Fruit fly (Drosophila melanogaster) whole organism, wandering third instar larva: ENCODE measurements around the gene CG42688.

ENCODE experiments used
- Abd-B ChIP-seq: fragments of >200 bp; optimal IDR thresholded peaks from 2 replicates; lab custom pipeline; 2017; ENCODE audit warnings: missing biosample characterization, missing genetic modification characterization
- CG32264 ChIP-seq: fragments of 200-800 bp; sonication (Bioruptor generic); optimal IDR thresholded peaks from 2 replicates; lab custom pipeline; 2016; ENCODE audit warnings: missing biosample characterization, missing genetic modification characterization
- CG9705 ChIP-seq: fragments of 200-800 bp; sonication (Bioruptor generic); optimal IDR thresholded peaks from 2 replicates; lab custom pipeline; 2018; ENCODE audit warnings: missing biosample characterization, mild to moderate bottlenecking, missing genetic modification characterization
- Dfd ChIP-seq: fragments of >200 bp; optimal IDR thresholded peaks from 2 replicates; lab custom pipeline; 2017; ENCODE audit warnings: missing biosample characterization, missing genetic modification characterization
- Dif ChIP-seq: fragments of 200-275, 200-300 bp; sonication (Bioruptor generic); optimal IDR thresholded peaks from 2 replicates; lab custom pipeline; 2018; ENCODE audit warnings: missing biosample characterization, missing genetic modification characterization; ENCODE audit not compliant: partially characterized antibody
- GATAd ChIP-seq: sonication (Bioruptor generic); optimal IDR thresholded peaks from 2 replicates; lab custom pipeline; 2016; ENCODE audit warnings: missing biosample characterization, missing genetic modification characterization
- HLH106 ChIP-seq: fragments of 200-800 bp; optimal IDR thresholded peaks from 3 replicates; lab custom pipeline; 2019; ENCODE audit warnings: missing biosample characterization, mild to moderate bottlenecking, missing genetic modification characterization, moderate library complexity
- Hnf4 ChIP-seq: fragments of 200-800 bp; sonication (Bioruptor generic); optimal IDR thresholded peaks from 2 replicates; lab custom pipeline; 2016; ENCODE audit warnings: missing biosample characterization, mild to moderate bottlenecking, missing genetic modification characterization
- Hr78 ChIP-seq: fragments of >200 bp; optimal IDR thresholded peaks from 2 replicates; lab custom pipeline; 2017; ENCODE audit warnings: missing biosample characterization, missing genetic modification characterization
- Hr83 ChIP-seq: fragments of 200-300 bp; sonication (Bioruptor generic); optimal IDR thresholded peaks from 2 replicates; lab custom pipeline; 2016; ENCODE audit warnings: missing biosample characterization, mild to moderate bottlenecking, missing genetic modification characterization, moderate library complexity; ENCODE audit not compliant: poor library complexity, severe bottlenecking
- Jra ChIP-seq: sonication (Bioruptor generic); optimal IDR thresholded peaks from 2 replicates; lab custom pipeline; 2016; ENCODE audit warnings: missing biosample characterization, missing genetic modification characterization
- Mio ChIP-seq: sonication (Bioruptor generic); optimal IDR thresholded peaks from 2 replicates; lab custom pipeline; 2016; ENCODE audit warnings: missing biosample characterization, missing genetic modification characterization
- Myc ChIP-seq: fragments of >200 bp; optimal IDR thresholded peaks from 2 replicates; lab custom pipeline; 2017
- N ChIP-seq: fragments of >200 bp; optimal IDR thresholded peaks from 2 replicates; lab custom pipeline; 2018; ENCODE audit warnings: missing biosample characterization, missing external identifiers, missing genetic modification characterization
- OdsH ChIP-seq: fragments of 200-800 bp; sonication (Bioruptor generic); optimal IDR thresholded peaks from 2 replicates; lab custom pipeline; 2016; ENCODE audit warnings: missing biosample characterization, mild to moderate bottlenecking, missing genetic modification characterization
- Rel ChIP-seq, 2 experiments: fragments of 200-800 bp; sonication (Bioruptor generic) in 1 of 2; optimal IDR thresholded peaks; 2 replicates in 1 of 2; 3 replicates in 1 of 2; lab custom pipeline; 2016 to 2019; ENCODE audit warnings: mild to moderate bottlenecking in 2 of 2, missing biosample characterization in 2 of 2, missing genetic modification characterization in 2 of 2, moderate library complexity in 1 of 2
- Sp1 ChIP-seq: fragments of 200-800 bp; sonication (Bioruptor generic); optimal IDR thresholded peaks from 3 replicates; lab custom pipeline; 2019; ENCODE audit warnings: missing biosample characterization, mild to moderate bottlenecking, missing genetic modification characterization, moderate library complexity
- Vsx2 ChIP-seq: fragments of 200-300, 225-300 bp; sonication (Bioruptor generic); optimal IDR thresholded peaks from 2 replicates; lab custom pipeline; 2018; ENCODE audit warnings: missing biosample characterization, missing genetic modification characterization; ENCODE audit not compliant: partially characterized antibody
- br ChIP-seq: fragments of 200-800 bp; sonication (Bioruptor generic); optimal IDR thresholded peaks from 2 replicates; lab custom pipeline; 2016; ENCODE audit warnings: missing biosample characterization, missing genetic modification characterization
- brk ChIP-seq: fragments of 200-800 bp; sonication (Bioruptor generic); optimal IDR thresholded peaks from 2 replicates; lab custom pipeline; 2016; ENCODE audit warnings: missing biosample characterization, mild to moderate bottlenecking, missing genetic modification characterization
- dl ChIP-seq, 2 experiments: fragments of 175-275, 200-275 bp in 1 of 2; fragments of 200-275 bp in 1 of 2; sonication (Bioruptor generic); optimal IDR thresholded peaks; lab custom pipeline; 2018; ENCODE audit warnings: mild to moderate bottlenecking in 2 of 2, missing biosample characterization in 2 of 2, missing genetic modification characterization in 2 of 2, moderate library complexity in 2 of 2; ENCODE audit not compliant: partially characterized antibody in 2 of 2, insufficient read depth in 1 of 2
- dmrt93B ChIP-seq: fragments of 200-800 bp; sonication (Bioruptor generic); optimal IDR thresholded peaks from 2 replicates; lab custom pipeline; 2018; ENCODE audit warnings: missing biosample characterization, mild to moderate bottlenecking, missing genetic modification characterization
- dsf ChIP-seq: sonication (Bioruptor generic); optimal IDR thresholded peaks from 2 replicates; lab custom pipeline; 2016; ENCODE audit warnings: missing biosample characterization, missing genetic modification characterization, borderline replicate concordance
- ey ChIP-seq: fragments of 200-800 bp; sonication (Bioruptor generic); optimal IDR thresholded peaks from 2 replicates; lab custom pipeline; 2016; ENCODE audit warnings: missing biosample characterization, missing genetic modification characterization
- foxo ChIP-seq, 2 experiments: fragments of 200-800 bp; sonication (Bioruptor generic); optimal IDR thresholded peaks; 2 replicates in 1 of 2; 3 replicates in 1 of 2; lab custom pipeline; 2016 to 2017; ENCODE audit warnings: missing biosample characterization in 2 of 2, missing genetic modification characterization in 2 of 2
- fru ChIP-seq: fragments of 200-800 bp; sonication (Bioruptor generic); optimal IDR thresholded peaks from 3 replicates; lab custom pipeline; 2016; ENCODE audit warnings: missing biosample characterization, mild to moderate bottlenecking, missing genetic modification characterization
- h ChIP-seq: fragments of 200-800 bp; sonication (Bioruptor generic); optimal IDR thresholded peaks from 3 replicates; lab custom pipeline; 2016; ENCODE audit warnings: missing biosample characterization, mild to moderate bottlenecking, missing genetic modification characterization
- jim ChIP-seq: fragments of 175-275, 200-325 bp; sonication (Bioruptor generic); optimal IDR thresholded peaks from 2 replicates; lab custom pipeline; 2016; ENCODE audit warnings: missing biosample characterization, mild to moderate bottlenecking, missing genetic modification characterization
- lola ChIP-seq: fragments of >200 bp; optimal IDR thresholded peaks from 2 replicates; lab custom pipeline; 2017; ENCODE audit warnings: missing biosample characterization, missing genetic modification characterization
- pan ChIP-seq: fragments of >200 bp; optimal IDR thresholded peaks from 2 replicates; lab custom pipeline; 2017
- psq ChIP-seq: fragments of 200-800 bp; sonication (Bioruptor generic); optimal IDR thresholded peaks from 3 replicates; lab custom pipeline; 2017; ENCODE audit warnings: missing biosample characterization, mild to moderate bottlenecking, missing genetic modification characterization, moderate library complexity
- rgr ChIP-seq: fragments of 200-800 bp; sonication (Bioruptor generic); optimal IDR thresholded peaks from 3 replicates; lab custom pipeline; 2016; ENCODE audit warnings: missing biosample characterization, mild to moderate bottlenecking, missing genetic modification characterization
- sage ChIP-seq: fragments of 200-800 bp; sonication (Bioruptor generic); optimal IDR thresholded peaks from 2 replicates; lab custom pipeline; 2016; ENCODE audit warnings: missing biosample characterization, mild to moderate bottlenecking, missing genetic modification characterization
- sv ChIP-seq: fragments of 200-800 bp; sonication (Bioruptor generic); optimal IDR thresholded peaks from 3 replicates; lab custom pipeline; 2016; ENCODE audit warnings: missing biosample characterization, missing genetic modification characterization
- tai ChIP-seq: sonication (Bioruptor generic); optimal IDR thresholded peaks from 2 replicates; lab custom pipeline; 2016; ENCODE audit warnings: missing biosample characterization, missing genetic modification characterization
- usp ChIP-seq: fragments of >200 bp; optimal IDR thresholded peaks from 2 replicates; lab custom pipeline; 2017; ENCODE audit warnings: missing biosample characterization, missing genetic modification characterization
- woc ChIP-seq: sonication (Bioruptor generic); optimal IDR thresholded peaks from 2 replicates; lab custom pipeline; 2016; ENCODE audit warnings: missing biosample characterization, mild to moderate bottlenecking, missing genetic modification characterization

Gene CG42688

dm6 chr2L:19146047-19146446 is 36.6 kb downstream of the CG42688 start (continued):
- TF ChIP-seq Dfd (GFP tag; lab: Kevin White, UChicago) (no peak), pan (lab: Kevin White, UChicago) (no peak), br (no peak), sv (GFP tag; lab: Kevin White, UChicago) (no peak), N (GFP tag; lab: Kevin White, UChicago) (no peak), fru (GFP tag; lab: Kevin White, UChicago) (peak; percentile 21), Mio (GFP tag; lab: Kevin White, UChicago) (no peak), woc (GFP tag; lab: Kevin White, UChicago) (peak; percentile 33)

dm6 chr2L:19144115-19144514 is 38.5 kb downstream of the CG42688 start:
- peak; percentile 6 for TF ChIP-seq pan (lab: Kevin White, UChicago)
- TF ChIP-seq psq (GFP tag; lab: Kevin White, UChicago): peak; percentile 64
- no peak for TF ChIP-seq woc (GFP tag; lab: Kevin White, UChicago)
- TF ChIP-seq, all 38 proteins: peak for 2

dm6 chr2L:19142176-19142870 is 40.3 kb downstream of the CG42688 start:
- TF ChIP-seq rgr (GFP tag; lab: Kevin White, UChicago) (peak; percentile 58), ey (GFP tag; lab: Kevin White, UChicago) (peak; percentile 56), woc (GFP tag; lab: Kevin White, UChicago) (no peak), psq (GFP tag; lab: Kevin White, UChicago) (peak; percentile 44), Sp1 (GFP tag; lab: Kevin White, UChicago) (peak; percentile 45), foxo (GFP tag; optimal IDR thresholded peaks at IDR 0.05; lab: Kevin White, UChicago) (peak in 1 of 2 experiments; percentile 48), h (GFP tag; lab: Kevin White, UChicago) (peak; percentile 47), N (GFP tag; lab: Kevin White, UChicago) (no peak), br (peak; percentile 34), fru (GFP tag; lab: Kevin White, UChicago) (peak; percentile 61), sage (GFP tag; lab: Kevin White, UChicago) (peak; percentile 46), Hnf4 (GFP tag; lab: Kevin White, UChicago) (peak; percentile 38), OdsH (GFP tag; lab: Kevin White, UChicago) (peak; percentile 62), Rel (GFP tag; optimal IDR thresholded peaks at IDR 0.05; lab: Kevin White, UChicago) (no peak), Rel (tag; optimal IDR thresholded peaks at IDR 0.05; lab: Kevin White, UChicago) (peak; percentile 37), dmrt93B (no peak), dsf (GFP tag; lab: Kevin White, UChicago) (no peak), HLH106 (tag; lab: Kevin White, UChicago) (peak; percentile 32)

DNA sequence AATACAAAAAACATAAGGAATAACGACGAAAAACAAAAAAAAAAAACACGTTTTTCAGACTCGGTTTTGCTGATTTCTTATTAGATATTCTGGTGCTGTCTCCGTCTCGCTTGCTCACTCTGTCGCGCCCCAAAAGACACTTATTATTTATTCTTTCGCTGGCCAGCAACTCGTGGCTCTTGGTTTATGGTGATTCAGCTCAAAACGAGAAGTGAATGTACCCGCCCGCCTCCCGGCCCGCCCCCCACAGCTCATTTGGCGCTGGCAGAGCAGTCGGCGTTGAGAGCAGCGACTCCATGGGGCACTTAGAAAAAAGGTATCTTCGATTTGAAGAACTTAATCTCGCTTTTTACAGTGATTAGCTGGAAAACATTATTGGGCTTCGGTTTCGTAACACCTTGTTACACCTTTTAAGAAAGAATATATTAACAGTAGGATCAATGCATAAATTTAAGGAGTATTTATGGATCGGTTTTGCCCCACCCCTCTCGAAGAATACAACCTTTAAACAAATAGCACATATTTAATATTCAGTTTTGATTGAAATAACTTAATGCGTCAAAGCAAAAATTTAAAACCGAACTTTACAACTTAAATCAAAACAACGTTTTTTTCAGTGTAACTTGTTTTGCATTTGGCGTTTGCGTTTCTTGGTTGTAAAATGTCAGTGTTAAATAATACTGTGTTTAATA is 41.0 kb downstream of the CG42688 start:
- TF ChIP-seq fru (GFP tag; lab: Kevin White, UChicago) (peak; percentile 87), Hnf4 (GFP tag; lab: Kevin White, UChicago) (peak; percentile 74), pan (lab: Kevin White, UChicago) (no peak), brk (GFP tag; lab: Kevin White, UChicago) (peak; percentile 58), br (peak; percentile 89), Myc (lab: Kevin White, UChicago) (no peak), lola (GFP tag; lab: Kevin White, UChicago) (no peak), CG32264 (GFP tag; lab: Kevin White, UChicago) (peak; percentile 58), CG9705 (GFP tag; lab: Kevin White, UChicago) (peak; percentile 81), usp (GFP tag; lab: Kevin White, UChicago) (no peak), foxo (GFP tag; optimal IDR thresholded peaks at IDR 0.05; lab: Kevin White, UChicago) (peak; percentile 21 to 90), Abd-B (no peak), Dfd (GFP tag; lab: Kevin White, UChicago) (peak; percentile 95), Hr83 (no peak), OdsH (GFP tag; lab: Kevin White, UChicago) (peak; percentile 88), Sp1 (GFP tag; lab: Kevin White, UChicago) (peak; percentile 93), tai (peak; percentile 63), Dif (GFP tag; lab: Kevin White, UChicago) (peak; percentile 10), h (GFP tag; lab: Kevin White, UChicago) (peak; percentile 91), jim (GFP tag; lab: Kevin White, UChicago) (no peak), GATAd (GFP tag; lab: Kevin White, UChicago) (no peak), rgr (GFP tag; lab: Kevin White, UChicago) (peak; percentile 87), psq (GFP tag; lab: Kevin White, UChicago) (peak; percentile 79), Mio (GFP tag; lab: Kevin White, UChicago) (no peak), Hr78 (GFP tag; lab: Kevin White, UChicago) (no peak), Vsx2 (no peak), woc (GFP tag; lab: Kevin White, UChicago) (peak; percentile 77), Rel (GFP tag; optimal IDR thresholded peaks at IDR 0.05; lab: Kevin White, UChicago) (peak; percentile 56), Rel (tag; optimal IDR thresholded peaks at IDR 0.05; lab: Kevin White, UChicago) (peak; percentile 26), ey (GFP tag; lab: Kevin White, UChicago) (peak; percentile 91), dl (GFP tag; optimal IDR thresholded peaks at IDR 0.05; lab: Kevin White, UChicago; ENCODE audit: insufficient read depth in 1 of 2, partially characterized antibody in 2 of 2) (no peak), sage (GFP tag; lab: Kevin White, UChicago) (peak; percentile 77), Jra (GFP tag; lab: Kevin White, UChicago) (peak; percentile 16), sv (GFP tag; lab: Kevin White, UChicago) (peak; percentile 63), dmrt93B (peak; percentile 81)
